Worm (Caenorhabditis elegans): ENCODE measurements around the gene nrsn-1.

ce11 chrV:3686899-3687298 is 28.9 kb downstream of the nrsn-1 start, which contains the start of gene unc-132:
- TF ChIP-seq mdl-1 (tag; optimal IDR thresholded peaks at IDR 0.05) (no peak), skn-1 (tag; optimal IDR thresholded peaks at IDR 0.05) (no peak), nhr-28 (tag; optimal IDR thresholded peaks at IDR 0.05) (no peak), aly-2 (tag; optimal IDR thresholded peaks at IDR 0.05) (no peak), nhr-23 (tag; optimal IDR thresholded peaks at IDR 0.05) (no peak), ceh-28 (tag; optimal IDR thresholded peaks at IDR 0.05) (no peak), unc-62 (GFP tag; optimal IDR thresholded peaks at IDR 0.05) (no peak), nhr-12 (tag; optimal IDR thresholded peaks at IDR 0.05) (no peak), jun-1 (tag; optimal IDR thresholded peaks at IDR 0.05) (no peak), elt-1 (tag; optimal IDR thresholded peaks at IDR 0.05) (no peak), nhr-25 (tag; optimal IDR thresholded peaks at IDR 0.05) (no peak), elt-2 (tag; optimal IDR thresholded peaks at IDR 0.05) (no peak), nhr-237 (tag; optimal IDR thresholded peaks at IDR 0.05) (no peak), ZK546.5 (tag; optimal IDR thresholded peaks at IDR 0.05) (no peak)
